Worm (Caenorhabditis elegans) whole organism, L4/young adult: ENCODE results near the gene kbp-1.

Source experiments
- W03F9.2 ChIP-seq: fragments of 150-350 bp; optimal IDR thresholded peaks from 2 replicates; lab custom pipeline; 2014; ENCODE audit warnings: missing biosample characterization, missing genetic modification characterization
- dao-5 ChIP-seq: sonication (generic microtip); optimal IDR thresholded peaks from 2 replicates; lab custom pipeline; 2016; ENCODE audit warnings: missing genotype, missing genetic modification characterization, moderate library complexity, missing compliant biosample characterization
- him-1 ChIP-seq: sonication (generic microtip); optimal IDR thresholded peaks from 2 replicates; lab custom pipeline; 2016; ENCODE audit warnings: missing genotype, missing genetic modification reagents, missing genetic modification characterization, missing compliant biosample characterization

kbp-1 gene

DNA sequence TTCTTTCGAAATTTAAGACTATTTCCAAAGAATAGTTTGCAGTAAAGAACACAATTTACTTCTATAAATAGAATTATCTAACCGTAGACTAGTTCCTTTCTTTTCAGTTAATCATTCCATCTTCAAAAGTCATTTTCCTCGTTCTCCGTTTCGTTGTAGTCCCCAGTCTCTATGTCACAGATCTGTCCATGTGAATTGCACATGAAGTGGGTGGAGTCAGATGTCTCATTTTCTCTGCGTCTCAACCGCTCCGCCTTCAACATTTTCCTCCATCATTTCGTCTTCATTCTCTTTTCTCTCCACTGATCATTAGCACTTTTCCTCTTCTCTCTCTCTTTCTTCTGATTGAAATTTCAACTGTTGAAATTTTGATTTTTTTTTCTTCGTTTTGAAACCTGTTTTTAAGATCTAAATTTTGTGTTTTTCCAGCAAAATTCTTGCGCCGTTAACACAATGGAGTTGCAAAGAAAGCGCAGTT is 28.2 kb downstream of the kbp-1 start, which contains the start of gene T07E3.4:
T07E3.4 (plus strand) TSS at position 428 of the 478 bp plus-strand sequence.
- TF ChIP-seq dao-5 (tag; lab: Kevin White, UChicago) (no peak), him-1 (tag; lab: Kevin White, UChicago) (no peak), W03F9.2 (tag; lab: Kevin White, UChicago) (peak; percentile 58)

DNA sequence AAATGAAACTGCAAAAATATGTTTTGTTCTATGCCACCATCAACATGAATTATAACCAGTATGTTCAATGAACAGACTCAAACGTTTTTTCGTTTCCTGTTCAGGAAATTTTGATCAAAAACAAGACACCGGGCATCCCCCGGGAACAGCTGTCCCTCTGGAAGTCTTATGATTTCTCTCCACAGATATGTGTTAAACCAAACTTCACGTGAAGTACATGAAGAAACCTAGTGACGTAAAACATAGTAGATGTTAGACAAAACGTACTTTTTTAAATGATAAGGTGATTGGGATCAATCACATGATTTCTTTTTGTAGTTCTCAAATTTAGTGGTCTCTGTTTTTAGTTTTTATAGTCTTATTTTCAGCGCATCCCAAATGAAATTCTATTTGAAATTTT is 29.1 kb downstream of the kbp-1 start:
- TF ChIP-seq dao-5 (tag; lab: Kevin White, UChicago) (no peak), W03F9.2 (tag; lab: Kevin White, UChicago) (no peak), him-1 (tag; lab: Kevin White, UChicago) (no peak)

DNA sequence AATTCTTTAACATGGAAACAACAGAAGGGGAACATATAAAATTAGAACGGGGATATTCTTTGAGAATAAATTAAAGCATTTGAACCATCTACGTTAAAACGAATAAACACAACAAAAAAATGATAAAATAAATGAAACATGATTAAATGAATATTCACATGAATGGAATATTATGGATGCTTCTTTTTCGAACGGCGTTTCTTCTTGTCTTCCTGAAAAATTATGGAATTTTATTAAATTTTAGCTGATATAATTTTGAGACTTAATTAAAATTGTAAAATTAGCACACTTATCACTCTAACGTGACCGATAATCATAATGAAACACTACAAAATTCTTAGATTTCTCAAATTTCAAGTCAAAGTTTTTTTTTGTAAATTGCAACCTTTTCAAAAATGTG is 31.2 kb downstream of the kbp-1 start:
- TF ChIP-seq dao-5 (tag; lab: Kevin White, UChicago), result no peak
- TF ChIP-seq W03F9.2 (tag; lab: Kevin White, UChicago), result no peak
- TF ChIP-seq him-1 (tag; lab: Kevin White, UChicago), result no peak

DNA sequence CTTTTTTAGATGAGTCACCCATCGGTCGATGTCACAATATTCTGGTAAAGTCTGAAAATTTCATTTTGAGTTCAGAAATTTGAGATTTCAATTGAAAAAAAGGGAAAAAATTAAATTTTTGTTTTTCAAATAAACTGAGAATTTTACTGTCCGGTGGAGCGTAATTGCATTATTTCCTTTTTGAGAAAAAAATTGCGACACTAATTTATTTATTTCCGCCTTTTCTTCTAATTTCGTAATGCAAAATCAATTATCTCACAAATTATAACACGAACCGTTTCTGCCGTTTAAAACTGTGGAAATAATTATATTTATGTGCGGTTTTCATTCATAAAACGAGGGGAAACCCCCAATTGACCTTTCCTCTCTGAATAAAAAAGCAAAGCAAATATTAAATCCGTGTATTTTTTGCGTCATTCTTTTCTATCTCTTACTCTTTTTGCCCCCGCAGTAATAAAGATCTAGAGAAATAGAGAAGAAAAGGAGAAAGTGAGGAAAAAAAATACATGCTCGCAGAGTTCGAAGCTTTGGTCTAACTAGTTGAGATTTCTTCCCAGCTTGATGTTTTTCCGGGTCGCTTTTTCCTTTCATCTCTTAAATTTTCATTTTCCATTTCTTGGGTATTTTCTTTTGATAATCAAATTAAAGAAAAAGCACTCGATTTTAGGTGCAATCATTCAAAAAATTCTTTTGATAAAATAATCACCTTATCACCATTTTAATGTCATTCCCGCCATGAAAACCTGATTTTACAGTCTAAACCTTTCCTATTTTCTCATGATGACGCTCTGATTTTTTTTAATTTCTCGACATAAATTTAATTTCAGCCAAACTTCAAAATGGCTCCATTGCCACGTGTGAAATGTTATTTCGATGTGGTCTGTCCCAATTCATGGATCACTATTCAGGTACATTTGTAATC is 33.9 kb downstream of the kbp-1 start, which contains the start of the genes brc-2 and T07E3.3:
brc-2 (minus strand) TSS at position 51 of the 922 bp plus-strand sequence.
T07E3.3 (plus strand) TSS at position 822 of the 922 bp plus-strand sequence.
- no peak for TF ChIP-seq W03F9.2 (tag; lab: Kevin White, UChicago)
- TF ChIP-seq dao-5 (tag; lab: Kevin White, UChicago), result no peak
- TF ChIP-seq him-1 (tag; lab: Kevin White, UChicago), result no peak

DNA sequence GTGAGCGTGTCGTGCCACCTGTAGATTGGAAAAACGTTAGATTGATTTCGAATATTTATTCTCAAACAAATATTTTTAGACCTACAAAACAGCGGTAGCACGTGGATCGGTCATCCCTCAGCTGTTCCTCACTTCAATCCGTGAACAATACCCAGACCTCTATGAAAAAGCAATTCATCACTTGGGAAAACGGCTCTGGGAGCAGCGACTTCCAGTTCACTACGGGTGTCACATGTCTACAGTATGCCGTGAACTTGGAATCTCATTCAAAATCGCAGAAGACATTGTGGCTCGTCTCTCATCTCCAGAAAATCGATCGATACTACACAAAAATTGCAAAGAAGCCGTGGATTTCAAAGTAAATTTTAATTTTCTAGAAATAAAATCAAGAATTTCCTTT is 35.0 kb downstream of the kbp-1 start:
- no peak for TF ChIP-seq W03F9.2 (tag; lab: Kevin White, UChicago)
- TF ChIP-seq him-1 (tag; lab: Kevin White, UChicago), result no peak
- no peak for TF ChIP-seq dao-5 (tag; lab: Kevin White, UChicago)

DNA sequence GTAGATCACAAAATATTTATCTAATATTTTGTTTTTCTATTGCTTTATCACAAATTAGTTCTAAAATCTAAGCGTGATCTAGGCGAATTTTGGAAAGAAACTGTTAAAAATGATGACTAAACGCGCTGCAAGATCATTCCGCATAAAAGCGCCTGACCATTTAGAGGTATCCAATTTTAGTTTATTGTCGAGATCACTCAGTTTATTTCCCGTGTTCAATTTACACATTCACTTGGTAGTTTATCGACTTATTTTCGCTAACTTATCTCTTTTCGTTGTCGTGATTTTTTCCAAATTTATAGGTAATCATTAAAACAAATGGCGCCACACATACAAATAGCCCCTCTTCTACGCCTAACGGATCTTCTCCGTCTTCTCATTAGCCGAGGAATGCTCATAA is 37.0 kb downstream of the kbp-1 start, which contains the start of gene T07E3.2:
T07E3.2 (plus strand) TSS at position 301 of the 400 bp plus-strand sequence.
- TF ChIP-seq W03F9.2 (tag; lab: Kevin White, UChicago), result no peak
- no peak for TF ChIP-seq him-1 (tag; lab: Kevin White, UChicago)
- no peak for TF ChIP-seq dao-5 (tag; lab: Kevin White, UChicago)

DNA sequence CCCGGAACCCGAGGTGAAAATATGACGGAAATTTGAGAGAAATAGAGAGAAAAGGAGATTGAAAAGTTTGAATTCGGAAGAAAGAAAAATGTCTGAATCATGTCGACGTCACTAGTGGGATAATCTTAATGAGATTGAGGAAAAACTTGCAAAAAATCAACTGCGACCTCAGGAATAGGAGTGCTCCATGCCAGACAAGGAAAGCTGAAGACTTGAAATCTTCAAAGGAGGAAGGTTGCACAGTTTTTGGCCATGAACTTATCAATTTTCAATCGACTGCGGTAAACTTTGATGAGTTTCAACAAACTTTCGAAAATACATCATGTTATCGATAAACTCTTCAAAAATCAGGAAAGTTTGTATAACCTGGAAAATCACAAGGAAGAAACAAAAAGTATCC is 42.9 kb downstream of the kbp-1 start, which contains the start of gene pdf-1:
pdf-1 (minus strand) TSS at position 101 of the 400 bp plus-strand sequence.
- TF ChIP-seq dao-5 (tag; lab: Kevin White, UChicago) (no peak), him-1 (tag; lab: Kevin White, UChicago) (no peak), W03F9.2 (tag; lab: Kevin White, UChicago) (no peak)

DNA sequence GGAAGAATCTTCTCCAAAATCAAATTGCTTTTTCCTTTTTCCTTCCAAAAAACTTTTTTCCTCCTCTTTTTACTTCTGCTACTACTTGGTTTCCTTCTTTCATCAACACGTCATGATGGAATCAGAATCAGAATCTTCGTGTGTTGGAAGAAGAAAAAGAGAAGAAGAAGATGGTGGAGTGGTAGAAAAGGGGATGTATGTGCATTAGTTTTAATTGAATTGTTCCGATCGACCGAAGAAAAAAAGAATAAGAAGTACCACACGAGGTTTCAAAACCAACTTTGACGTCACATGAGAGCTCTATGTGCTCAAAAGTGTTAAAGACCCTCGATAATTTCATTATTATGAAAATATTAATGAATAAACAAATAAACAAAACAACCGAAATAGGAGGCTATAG is 45.4 kb downstream of the kbp-1 start:
- TF ChIP-seq dao-5 (tag; lab: Kevin White, UChicago) (no peak), him-1 (tag; lab: Kevin White, UChicago) (no peak), W03F9.2 (tag; lab: Kevin White, UChicago) (no peak)
